Fruit fly (Drosophila melanogaster) whole organism, embryonic: ENCODE results near the gene meso18E.

Source experiments
- Blimp-1 ChIP-seq: fragments of 200-800 bp; sonication (Bioruptor generic); optimal IDR thresholded peaks from 3 replicates; lab custom pipeline; 2018; ENCODE audit warnings: missing biosample characterization, missing genetic modification characterization, mild to moderate bottlenecking, moderate library complexity, missing genetic modification reagents
- Bteb2 ChIP-seq: fragments of 200-800 bp; sonication (Bioruptor generic); optimal IDR thresholded peaks from 2 replicates; lab custom pipeline; 2016; ENCODE audit warnings: missing biosample characterization, missing genetic modification characterization
- CG10267 ChIP-seq: fragments of 200-800 bp; sonication (Bioruptor generic); optimal IDR thresholded peaks from 2 replicates; lab custom pipeline; 2018; ENCODE audit warnings: missing biosample characterization, mild to moderate bottlenecking, missing genetic modification characterization, moderate library complexity
- CG10431 ChIP-seq: fragments of 200-800 bp; sonication (Bioruptor generic); optimal IDR thresholded peaks from 3 replicates; lab custom pipeline; 2018; ENCODE audit warnings: missing biosample characterization, mild to moderate bottlenecking, missing genetic modification characterization
- CG11093 ChIP-seq: fragments of 200-800 bp; sonication (Bioruptor generic); IDR thresholded peaks from 3 replicates; pipeline ENCODE4 v1.3.6; 2022; ENCODE audit warnings: missing biosample characterization, missing genetic modification characterization
- CG11695 ChIP-seq: fragments of 200-800 bp; sonication (Bioruptor generic); IDR thresholded peaks from 3 replicates; pipeline ENCODE4 v1.3.6; 2022; ENCODE audit warnings: missing biosample characterization, missing genetic modification characterization
- CG1233 ChIP-seq: fragments of 200-800 bp; sonication (Bioruptor generic); optimal IDR thresholded peaks from 4 replicates; lab custom pipeline; 2018; ENCODE audit warnings: missing biosample characterization, mild to moderate bottlenecking, missing genetic modification characterization
- CG14860 ChIP-seq: fragments of 200-800 bp; sonication (Bioruptor generic); IDR thresholded peaks from 3 replicates; pipeline ENCODE4 v1.3.6; 2022; ENCODE audit warnings: missing biosample characterization, missing genetic modification characterization; ENCODE audit not compliant: partially characterized antibody
- CG17186 ChIP-seq: fragments of 200-800 bp; sonication (Bioruptor generic); optimal IDR thresholded peaks from 3 replicates; lab custom pipeline; 2017; ENCODE audit warnings: missing biosample characterization, missing genetic modification reagents, missing genetic modification characterization
- CG2889 ChIP-seq: fragments of 200-800 bp; sonication (Bioruptor generic); IDR thresholded peaks from 3 replicates; pipeline ENCODE4 v1.3.6; 2022; ENCODE audit warnings: missing biosample characterization, missing genetic modification characterization
- CG31224 ChIP-seq: fragments of 200-800 bp; sonication (Bioruptor generic); IDR thresholded peaks from 2 replicates; pipeline ENCODE4 v1.3.6; 2022; ENCODE audit warnings: missing biosample characterization, missing genetic modification characterization
- CG31365 ChIP-seq: fragments of 200-800 bp; sonication (Bioruptor generic); optimal IDR thresholded peaks from 2 replicates; lab custom pipeline; 2018; ENCODE audit warnings: missing biosample characterization, mild to moderate bottlenecking, missing genetic modification characterization
- CG32767 ChIP-seq: fragments of 200-800 bp; sonication (Bioruptor generic); IDR thresholded peaks from 2 replicates; pipeline ENCODE4 v1.3.6; 2022; ENCODE audit warnings: missing biosample characterization, missing genetic modification characterization
- CG3726 ChIP-seq: fragments of 200-800 bp; sonication (Bioruptor generic); IDR thresholded peaks from 3 replicates; pipeline ENCODE4, ENCODE4 v1.3.6; 2022; ENCODE audit warnings: missing biosample characterization, missing genetic modification characterization
- CG4424 ChIP-seq: fragments of 200-800 bp; sonication (Bioruptor generic); optimal IDR thresholded peaks from 3 replicates; lab custom pipeline; 2016; ENCODE audit warnings: missing biosample characterization, missing genetic modification characterization
- CG4820 ChIP-seq: fragments of 200-800 bp; sonication (Bioruptor generic); optimal IDR thresholded peaks from 3 replicates; lab custom pipeline; 2016; ENCODE audit warnings: missing biosample characterization, missing genetic modification characterization
- CG6254 ChIP-seq: fragments of 200-800 bp; sonication (Bioruptor generic); optimal IDR thresholded peaks from 3 replicates; lab custom pipeline; 2017; ENCODE audit warnings: mild to moderate bottlenecking, missing biosample characterization, missing genetic modification reagents, missing genetic modification characterization
- CG9609 ChIP-seq: fragments of 200-800 bp; sonication (Bioruptor generic); optimal IDR thresholded peaks from 3 replicates; lab custom pipeline; 2016; ENCODE audit warnings: missing biosample characterization, missing genetic modification characterization
- CHES-1-like ChIP-seq: fragments of 200-800 bp; sonication (Bioruptor generic); optimal IDR thresholded peaks from 2 replicates; lab custom pipeline; 2016; ENCODE audit warnings: missing biosample characterization, missing genetic modification characterization
- CkIIα-i1 ChIP-seq: fragments of 200-800 bp; sonication (Bioruptor generic); IDR thresholded peaks from 2 replicates; pipeline ENCODE4 v1.3.6; 2022; ENCODE audit warnings: missing biosample characterization, missing genetic modification characterization
- Doc3 ChIP-seq: fragments of 200-800 bp; sonication (Bioruptor generic); IDR thresholded peaks from 3 replicates; pipeline ENCODE4 v1.3.6; 2022; ENCODE audit warnings: missing biosample characterization, missing genetic modification characterization; ENCODE audit not compliant: partially characterized antibody
- Ets65A ChIP-seq: fragments of 200-800 bp; sonication (Bioruptor generic); peaks from one replicate; lab custom pipeline; 2016; ENCODE audit warnings: missing biosample characterization, missing genetic modification characterization
- Fer1 ChIP-seq: fragments of 200-800 bp; sonication (Bioruptor generic); optimal IDR thresholded peaks from 2 replicates; lab custom pipeline; 2017; ENCODE audit warnings: missing biosample characterization, mild to moderate bottlenecking, missing genetic modification characterization
- HmgD ChIP-seq: fragments of 200-800 bp; sonication (Bioruptor generic); optimal IDR thresholded peaks from 3 replicates; lab custom pipeline; 2016; ENCODE audit warnings: missing biosample characterization, missing genetic modification characterization
- HmgZ ChIP-seq: fragments of 200-800 bp; sonication (Bioruptor generic); optimal IDR thresholded peaks from 2 replicates; lab custom pipeline; 2018; ENCODE audit warnings: missing biosample characterization, mild to moderate bottlenecking, missing genetic modification characterization
- Hsf ChIP-seq: fragments of 200-800 bp; sonication (Bioruptor generic); optimal IDR thresholded peaks from 3 replicates; lab custom pipeline; 2016; ENCODE audit warnings: missing biosample characterization, missing genetic modification characterization
- Optix ChIP-seq: fragments of 200-800 bp; sonication (Bioruptor generic); IDR thresholded peaks from 3 replicates; pipeline ENCODE4 v1.3.6; 2022; ENCODE audit warnings: missing biosample characterization, missing genetic modification characterization
- Sry-β ChIP-seq: fragments of 200-800 bp; sonication (Bioruptor generic); optimal IDR thresholded peaks from 2 replicates; lab custom pipeline; 2018; ENCODE audit warnings: missing biosample characterization, mild to moderate bottlenecking, missing genetic modification characterization, moderate library complexity
- Vsx1 ChIP-seq: fragments of 200-800 bp; sonication (Bioruptor generic); optimal IDR thresholded peaks from 2 replicates; lab custom pipeline; 2017; ENCODE audit warnings: missing biosample characterization, mild to moderate bottlenecking, missing genetic modification characterization, missing genetic modification reagents
- ara ChIP-seq: fragments of 200-800 bp; sonication (Bioruptor generic); IDR thresholded peaks from 2 replicates; pipeline ENCODE4 v1.3.6; 2022; ENCODE audit warnings: missing biosample characterization, missing genetic modification characterization
- ato ChIP-seq: fragments of 200-800 bp; sonication (Bioruptor generic); IDR thresholded peaks from 2 replicates; pipeline ENCODE4 v1.3.6; 2022; ENCODE audit warnings: missing biosample characterization, missing genetic modification characterization; ENCODE audit not compliant: partially characterized antibody
- bowl ChIP-seq: fragments of 200-800 bp; sonication (Bioruptor generic); IDR thresholded peaks from 2 replicates; pipeline ENCODE4 v1.3.6; 2022; ENCODE audit warnings: missing biosample characterization, missing genetic modification characterization
- bsh ChIP-seq, 2 experiments: fragments of 200-800 bp; sonication (Bioruptor generic); optimal IDR thresholded peaks; 2 replicates each; lab custom pipeline; 2017 to 2018; ENCODE audit warnings: mild to moderate bottlenecking in 2 of 2, missing biosample characterization in 2 of 2, missing genetic modification characterization in 2 of 2, moderate library complexity in 1 of 2
- chm ChIP-seq: fragments of 200-800 bp; sonication (Bioruptor generic); IDR thresholded peaks from 2 replicates; pipeline ENCODE4 v1.3.6; 2022; ENCODE audit warnings: missing biosample characterization, missing genetic modification characterization
- crc ChIP-seq: fragments of 200-800 bp; sonication (Bioruptor generic); optimal IDR thresholded peaks from 2 replicates; lab custom pipeline; 2016; ENCODE audit warnings: missing biosample characterization, missing genetic modification characterization
- crol ChIP-seq: fragments of 200-800 bp; sonication (Bioruptor generic); IDR thresholded peaks from 2 replicates; pipeline ENCODE4 v1.3.6; 2022; ENCODE audit warnings: missing biosample characterization, missing genetic modification characterization
- dimm ChIP-seq: fragments of 200-800 bp; sonication (Bioruptor generic); IDR thresholded peaks from 2 replicates; pipeline ENCODE4 v1.3.6; 2022; ENCODE audit warnings: missing biosample characterization, missing genetic modification characterization
- ewg ChIP-seq: fragments of 200-800 bp; sonication (Bioruptor generic); optimal IDR thresholded peaks from 3 replicates; lab custom pipeline; 2017; ENCODE audit warnings: mild to moderate bottlenecking, missing biosample characterization, missing genetic modification reagents, missing genetic modification characterization
- grau ChIP-seq: fragments of 200-800 bp; optimal IDR thresholded peaks from 3 replicates; lab custom pipeline; 2019; ENCODE audit warnings: missing biosample characterization, mild to moderate bottlenecking, missing genetic modification characterization, moderate library complexity
- jumu ChIP-seq: fragments of 200-800 bp; sonication (Bioruptor generic); optimal IDR thresholded peaks from 3 replicates; lab custom pipeline; 2016; ENCODE audit warnings: missing biosample characterization, missing genetic modification characterization
- pita ChIP-seq: fragments of 200-800 bp; sonication (Bioruptor generic); optimal IDR thresholded peaks from 2 replicates; lab custom pipeline; 2017; ENCODE audit warnings: missing biosample characterization, mild to moderate bottlenecking, missing genetic modification characterization
- ranshi ChIP-seq: fragments of 200-800 bp; sonication (Bioruptor generic); IDR thresholded peaks from 2 replicates; pipeline ENCODE4 v1.3.6; 2022; ENCODE audit warnings: missing biosample characterization, missing genetic modification characterization
- row ChIP-seq: fragments of 200-800 bp; sonication (Bioruptor generic); IDR thresholded peaks from 3 replicates; pipeline ENCODE4 v1.3.6; 2022; ENCODE audit warnings: missing biosample characterization, missing genetic modification characterization
- tll ChIP-seq, 2 experiments: fragments of 200-800 bp in 1 of 2; fragments of >200 bp in 1 of 2; sonication (Bioruptor generic) in 1 of 2; optimal IDR thresholded peaks; 2 replicates each; lab custom pipeline; 2017 to 2019; ENCODE audit warnings: missing biosample characterization in 2 of 2, missing genetic modification characterization in 2 of 2, mild to moderate bottlenecking in 1 of 2, moderate library complexity in 1 of 2
- unc-4 ChIP-seq: fragments of 200-800 bp; sonication (Bioruptor generic); IDR thresholded peaks from 2 replicates; pipeline ENCODE4 v1.3.6; 2022; ENCODE audit warnings: missing biosample characterization, missing genetic modification characterization; ENCODE audit not compliant: partially characterized antibody
- wor ChIP-seq: fragments of 200-800 bp; sonication (Bioruptor generic); IDR thresholded peaks from 2 replicates; pipeline ENCODE4 v1.3.6; 2022; ENCODE audit warnings: missing biosample characterization, missing genetic modification characterization
- zen2 ChIP-seq: fragments of 200-800 bp; sonication (Bioruptor generic); IDR thresholded peaks from 3 replicates; pipeline ENCODE4 v1.3.6; 2022; ENCODE audit warnings: missing biosample characterization, missing genetic modification characterization; ENCODE audit not compliant: partially characterized antibody

The meso18E gene

dm6 chrX:19688848-19689247 is 24.0 kb downstream of the meso18E start, which contains the start of gene CG14227:
TSS of gene CG14227 (minus strand) at chrX:19688948.
- TF ChIP-seq Ets65A (GFP tag; lab: Kevin White, UChicago) (peak; percentile 83), CG2889 (GFP tag; lab: Robert Waterston, UW) (no peak), CG11695 (no peak), CG1233 (no peak)
- TF ChIP-seq, all 482 proteins: peak for 1

- TF ChIP-seq dimm (GFP tag; lab: Robert Waterston, UW) (no peak), CG10431 (no peak), wor (GFP tag; lab: Robert Waterston, UW) (no peak), Bteb2 (GFP tag; lab: Kevin White, UChicago) (no peak), bowl (GFP tag; lab: Robert Waterston, UW) (no peak), CG31365 (tag; lab: Kevin White, UChicago) (no peak), Doc3 (GFP tag; lab: Robert Waterston, UW) (no peak), Vsx1 (GFP tag; lab: Kevin White, UChicago) (no peak), ato (no peak), crc (GFP tag; lab: Kevin White, UChicago) (no peak), CG6254 (GFP tag; lab: Kevin White, UChicago) (no peak), CG3726 (GFP tag; lab: Robert Waterston, UW) (no peak), zen2 (GFP tag; lab: Robert Waterston, UW) (no peak), ara (GFP tag; lab: Robert Waterston, UW) (0 out of 2 replicates have a peak, but pooled peaks have one; percentile 37), row (GFP tag; lab: Robert Waterston, UW) (peak; percentile 23; the same call in 1 of the 3 replicates), Sry-β (GFP tag; lab: Kevin White, UChicago) (no peak), CG32767 (no peak), ranshi (peak; percentile 24; the same call in 1 of the 2 replicates), chm (GFP tag; lab: Robert Waterston, UW) (no peak), crol (peak; percentile 75), pita (GFP tag; lab: Kevin White, UChicago) (no peak), tll (GFP tag; optimal IDR thresholded peaks at IDR 0.05; lab: Kevin White, UChicago) (no peak), jumu (GFP tag; lab: Kevin White, UChicago) (no peak), CG17186 (GFP tag; lab: Kevin White, UChicago) (no peak), unc-4 (GFP tag; lab: Robert Waterston, UW) (no peak), grau (tag; lab: Kevin White, UChicago) (peak; percentile 86), Optix (GFP tag; lab: Robert Waterston, UW) (0 out of 3 replicates have a peak, but pooled peaks have one; percentile 27), CG9609 (no peak), Blimp-1 (no peak)
Measured at dm6 chrX:19684048-19684447, 28.8 kb downstream of the meso18E start.

dm6 chrX:19683040-19683875 is 29.6 kb downstream of the meso18E start, which contains the start of the genes dome and Ubqn:
TSS of gene dome (minus strand) at chrX:19683518.
TSS of gene Ubqn (plus strand) at chrX:19683808.
- TF ChIP-seq CG10267, result peak; percentile 58
- peak; percentile 1 for TF ChIP-seq HmgD
- peak; percentile 48 for TF ChIP-seq Fer1 (GFP tag; lab: Kevin White, UChicago)
- TF ChIP-seq CG31224 (GFP tag; lab: Robert Waterston, UW), result no peak
- TF ChIP-seq CHES-1-like (GFP tag; lab: Kevin White, UChicago), result peak; percentile 56
- TF ChIP-seq HmgZ, result peak; percentile 10
- peak; percentile 12 for TF ChIP-seq Hsf
- peak; percentile 27 for TF ChIP-seq ewg
- TF ChIP-seq CG11093, result no peak
- peak; percentile 34 for TF ChIP-seq CG4820
- peak; percentile 58 for TF ChIP-seq Sry-β (GFP tag; lab: Kevin White, UChicago)
- peak in 1 of 2 experiments; percentile 25 for TF ChIP-seq bsh (GFP tag; optimal IDR thresholded peaks at IDR 0.05; lab: Kevin White, UChicago)
- no peak for TF ChIP-seq CG1233
- no peak for TF ChIP-seq CkIIα-i1
- peak; percentile 24 for TF ChIP-seq CG4424 (GFP tag; lab: Kevin White, UChicago)
- peak; percentile 95 for TF ChIP-seq CG14860 (GFP tag; lab: Robert Waterston, UW)
